Fruit fly (Drosophila melanogaster) whole organism, embryonic: ENCODE results near the gene CG44405.

Experiments
- Blimp-1 ChIP-seq: fragments of 200-800 bp; sonication (Bioruptor generic); optimal IDR thresholded peaks from 3 replicates; lab custom pipeline; 2018; ENCODE audit warnings: missing biosample characterization, missing genetic modification characterization, mild to moderate bottlenecking, moderate library complexity, missing genetic modification reagents
- C15 ChIP-seq: fragments of 200-800 bp; sonication (Bioruptor generic); IDR thresholded peaks from 3 replicates; pipeline ENCODE4 v1.3.6; 2022; ENCODE audit warnings: missing biosample characterization, missing genetic modification characterization
- CG10431 ChIP-seq: fragments of 200-800 bp; sonication (Bioruptor generic); optimal IDR thresholded peaks from 3 replicates; lab custom pipeline; 2018; ENCODE audit warnings: missing biosample characterization, mild to moderate bottlenecking, missing genetic modification characterization
- CG10979 ChIP-seq: fragments of 200-800 bp; sonication (Bioruptor generic); optimal IDR thresholded peaks from 2 replicates; lab custom pipeline; 2018; ENCODE audit warnings: missing biosample characterization, mild to moderate bottlenecking, missing genetic modification characterization, moderate library complexity
- CG12236 ChIP-seq: fragments of 200-800 bp; sonication (Bioruptor generic); optimal IDR thresholded peaks from 2 replicates; lab custom pipeline; 2016; ENCODE audit warnings: missing biosample characterization, missing genetic modification characterization
- CG15696 ChIP-seq: fragments of 200-800 bp; sonication (Bioruptor generic); optimal IDR thresholded peaks from 2 replicates; lab custom pipeline; 2019; ENCODE audit warnings: missing biosample characterization, mild to moderate bottlenecking, missing genetic modification characterization, moderate library complexity
- CG1602 ChIP-seq: fragments of 200-800 bp; sonication (Bioruptor generic); optimal IDR thresholded peaks from 3 replicates; lab custom pipeline; 2016; ENCODE audit warnings: missing biosample characterization, missing genetic modification characterization
- CG1647 ChIP-seq: fragments of 200-800 bp; sonication (Bioruptor generic); optimal IDR thresholded peaks from 3 replicates; lab custom pipeline; 2016; ENCODE audit warnings: missing biosample characterization, missing genetic modification characterization
- CG18011 ChIP-seq: fragments of 200-800 bp; sonication (Bioruptor generic); optimal IDR thresholded peaks from 2 replicates; lab custom pipeline; 2017; ENCODE audit warnings: missing biosample characterization, missing genetic modification characterization, mild to moderate bottlenecking, moderate library complexity, missing genotype
- CG18262 ChIP-seq: fragments of 200-800 bp; optimal IDR thresholded peaks from 3 replicates; lab custom pipeline; 2019; ENCODE audit warnings: missing biosample characterization, mild to moderate bottlenecking, missing genetic modification characterization, moderate library complexity
- CG30431 ChIP-seq: fragments of 200-800 bp; sonication (Bioruptor generic); optimal IDR thresholded peaks from 2 replicates; lab custom pipeline; 2017; ENCODE audit warnings: missing biosample characterization, missing genetic modification characterization
- CG31441 ChIP-seq: fragments of 200-800 bp; sonication (Bioruptor generic); IDR thresholded peaks from 2 replicates; pipeline ENCODE4 v1.3.6; 2022; ENCODE audit warnings: missing biosample characterization, missing genetic modification characterization
- CG32767 ChIP-seq: fragments of 200-800 bp; sonication (Bioruptor generic); IDR thresholded peaks from 2 replicates; pipeline ENCODE4 v1.3.6; 2022; ENCODE audit warnings: missing biosample characterization, missing genetic modification characterization
- CG3847 ChIP-seq: fragments of 200-800 bp; sonication (Bioruptor generic); IDR thresholded peaks from 2 replicates; pipeline ENCODE4 v1.3.6; 2022; ENCODE audit warnings: missing biosample characterization, missing genetic modification characterization
- CG3995 ChIP-seq: fragments of 200-800 bp; sonication (Bioruptor generic); optimal IDR thresholded peaks from 3 replicates; lab custom pipeline; 2016; ENCODE audit warnings: missing biosample characterization, missing genetic modification characterization
- CG4707 ChIP-seq: fragments of 200-800 bp; sonication (Bioruptor generic); optimal IDR thresholded peaks from 2 replicates; lab custom pipeline; 2018; ENCODE audit warnings: missing biosample characterization, mild to moderate bottlenecking, missing genetic modification characterization, moderate library complexity
- CG6689 ChIP-seq: fragments of 200-800 bp; sonication (Bioruptor generic); IDR thresholded peaks from 2 replicates; pipeline ENCODE4 v1.3.6; 2022; ENCODE audit warnings: missing biosample characterization, missing genetic modification characterization
- CG6813 ChIP-seq: fragments of 200-800 bp; sonication (Bioruptor generic); optimal IDR thresholded peaks from 2 replicates; lab custom pipeline; 2017; ENCODE audit warnings: missing biosample characterization, missing genetic modification characterization, mild to moderate bottlenecking, moderate library complexity, missing genetic modification reagents
- CG8281 ChIP-seq: fragments of 200-800 bp; sonication (Bioruptor generic); optimal IDR thresholded peaks from 2 replicates; lab custom pipeline; 2018; ENCODE audit warnings: missing biosample characterization, mild to moderate bottlenecking, missing genetic modification characterization, moderate library complexity
- CG8944 ChIP-seq: fragments of 200-800 bp; sonication (Bioruptor generic); optimal IDR thresholded peaks from 3 replicates; lab custom pipeline; 2016; ENCODE audit warnings: missing biosample characterization, missing genetic modification characterization
- CG9215 ChIP-seq: fragments of 200-800 bp; sonication (Bioruptor generic); IDR thresholded peaks from 2 replicates; pipeline ENCODE4 v1.3.6; 2022; ENCODE audit warnings: missing biosample characterization, missing genetic modification characterization
- CG9876 ChIP-seq: fragments of 200-800 bp; sonication (Bioruptor generic); optimal IDR thresholded peaks from 2 replicates; lab custom pipeline; 2016; ENCODE audit warnings: missing biosample characterization, missing genetic modification characterization
- Camta ChIP-seq: fragments of 200-800 bp; sonication (Bioruptor generic); optimal IDR thresholded peaks from 2 replicates; lab custom pipeline; 2016; ENCODE audit warnings: missing biosample characterization, missing genetic modification characterization
- Dll ChIP-seq: fragments of 200-800 bp; sonication (Bioruptor generic); IDR thresholded peaks from 4 replicates; pipeline ENCODE4 v1.3.6; 2022; ENCODE audit warnings: missing biosample characterization, missing genetic modification characterization; ENCODE audit not compliant: partially characterized antibody
- Dp ChIP-seq: fragments of 200-800 bp; sonication (Bioruptor generic); optimal IDR thresholded peaks from 2 replicates; lab custom pipeline; 2018; ENCODE audit warnings: missing biosample characterization, mild to moderate bottlenecking, missing genetic modification characterization, moderate library complexity
- H15 ChIP-seq: fragments of 200-800 bp; sonication (Bioruptor generic); IDR thresholded peaks from 3 replicates; pipeline ENCODE4 v1.3.6; 2022; ENCODE audit warnings: missing biosample characterization, missing genetic modification characterization
- HmgD ChIP-seq: fragments of 200-800 bp; sonication (Bioruptor generic); optimal IDR thresholded peaks from 3 replicates; lab custom pipeline; 2016; ENCODE audit warnings: missing biosample characterization, missing genetic modification characterization
- Hmr ChIP-seq: fragments of 200-800 bp; sonication (Bioruptor generic); optimal IDR thresholded peaks from 3 replicates; lab custom pipeline; 2017; ENCODE audit warnings: mild to moderate bottlenecking, missing biosample characterization, missing genetic modification reagents, missing genetic modification characterization
- Hsf ChIP-seq: fragments of 200-800 bp; sonication (Bioruptor generic); optimal IDR thresholded peaks from 3 replicates; lab custom pipeline; 2016; ENCODE audit warnings: missing biosample characterization, missing genetic modification characterization
- Lim3 ChIP-seq: fragments of 200-800 bp; sonication (Bioruptor generic); IDR thresholded peaks from 2 replicates; pipeline ENCODE4 v1.3.6; 2022; ENCODE audit warnings: missing biosample characterization, missing genetic modification characterization
- Lpt ChIP-seq: fragments of >200 bp; optimal IDR thresholded peaks from 2 replicates; lab custom pipeline; 2018; ENCODE audit warnings: missing biosample characterization, missing genetic modification characterization
- MTF-1 ChIP-seq: fragments of 200-800 bp; sonication (Bioruptor generic); optimal IDR thresholded peaks from 2 replicates; lab custom pipeline; 2018; ENCODE audit warnings: missing biosample characterization, mild to moderate bottlenecking, missing genetic modification characterization, borderline replicate concordance
- Max ChIP-seq: fragments of 200-800 bp; sonication (Bioruptor generic); optimal IDR thresholded peaks from 2 replicates; lab custom pipeline; 2016; ENCODE audit warnings: missing biosample characterization, mild to moderate bottlenecking, missing genetic modification characterization
- Med ChIP-seq: fragments of 200-800 bp; sonication (Bioruptor generic); peaks from one replicate; lab custom pipeline; 2016; ENCODE audit warnings: missing biosample characterization, missing genetic modification characterization, mild to moderate bottlenecking, inconsistent platforms, moderate library complexity
- Mes4 ChIP-seq: fragments of 200-800 bp; sonication (Bioruptor generic); optimal IDR thresholded peaks from 2 replicates; lab custom pipeline; 2016; ENCODE audit warnings: missing biosample characterization, missing genetic modification characterization
- YL-1 ChIP-seq: fragments of 200-800 bp; sonication (Bioruptor generic); optimal IDR thresholded peaks from 3 replicates; lab custom pipeline; 2017; ENCODE audit warnings: missing biosample characterization, mild to moderate bottlenecking, missing genetic modification characterization
- al ChIP-seq: fragments of 200-800 bp; sonication (Bioruptor generic); IDR thresholded peaks from 2 replicates; pipeline ENCODE4 v1.3.6; 2022; ENCODE audit warnings: missing biosample characterization, missing genetic modification characterization
- croc ChIP-seq: fragments of 200-800 bp; sonication (Bioruptor generic); conservative IDR thresholded peaks from 3 replicates; pipeline ENCODE4 v1.3.6; 2022; ENCODE audit warnings: missing biosample characterization, missing genetic modification characterization
- dimm ChIP-seq: fragments of 200-800 bp; sonication (Bioruptor generic); IDR thresholded peaks from 2 replicates; pipeline ENCODE4 v1.3.6; 2022; ENCODE audit warnings: missing biosample characterization, missing genetic modification characterization
- exex ChIP-seq: fragments of 200-800 bp; sonication (Bioruptor generic); optimal IDR thresholded peaks from 4 replicates; lab custom pipeline; 2018; ENCODE audit warnings: missing biosample characterization, mild to moderate bottlenecking, missing genetic modification characterization, moderate library complexity
- eyg ChIP-seq: fragments of 200-800 bp; sonication (Bioruptor generic); optimal IDR thresholded peaks from 3 replicates; lab custom pipeline; 2016; ENCODE audit warnings: missing biosample characterization, missing genetic modification characterization
- ftz-f1 ChIP-seq: fragments of 200-800 bp; sonication (Bioruptor generic); optimal IDR thresholded peaks from 2 replicates; lab custom pipeline; 2016; ENCODE audit warnings: missing biosample characterization, missing genetic modification characterization
- gfzf ChIP-seq: fragments of 200-800 bp; sonication (Bioruptor generic); optimal IDR thresholded peaks from 2 replicates; lab custom pipeline; 2016; ENCODE audit warnings: missing biosample characterization, mild to moderate bottlenecking, missing genetic modification characterization, moderate library complexity
- jigr1 ChIP-seq: fragments of 200-800 bp; sonication (Bioruptor generic); IDR thresholded peaks from 3 replicates; pipeline ENCODE4 v1.3.6; 2022; ENCODE audit warnings: missing biosample characterization, missing genetic modification characterization
- ken ChIP-seq: fragments of 200-800 bp; sonication (Bioruptor generic); IDR thresholded peaks from 3 replicates; pipeline ENCODE4 v1.3.6; 2022; ENCODE audit warnings: missing biosample characterization, missing genetic modification characterization
- maf-S ChIP-seq: fragments of 200-800 bp; sonication (Bioruptor generic); optimal IDR thresholded peaks from 2 replicates; lab custom pipeline; 2016; ENCODE audit warnings: missing biosample characterization, missing genetic modification characterization
- nom ChIP-seq: fragments of 200-800 bp; sonication (Bioruptor generic); optimal IDR thresholded peaks from 2 replicates; lab custom pipeline; 2017; ENCODE audit warnings: missing biosample characterization, missing genetic modification characterization, mild to moderate bottlenecking, moderate library complexity, missing genetic modification reagents
- seq ChIP-seq: fragments of 200-800 bp; sonication (Bioruptor generic); IDR thresholded peaks from 2 replicates; pipeline ENCODE4 v1.3.6; 2022; ENCODE audit warnings: missing biosample characterization, missing genetic modification characterization
- sima ChIP-seq: fragments of 200-800 bp; sonication (Bioruptor generic); optimal IDR thresholded peaks from 2 replicates; lab custom pipeline; 2016; ENCODE audit warnings: missing biosample characterization, missing genetic modification characterization
- tap ChIP-seq: fragments of 200-800 bp; optimal IDR thresholded peaks from 3 replicates; lab custom pipeline; 2019; ENCODE audit warnings: missing biosample characterization, mild to moderate bottlenecking, missing genetic modification characterization, moderate library complexity
- trh ChIP-seq: fragments of 200-800 bp; sonication (Bioruptor generic); optimal IDR thresholded peaks from 2 replicates; lab custom pipeline; 2016; ENCODE audit warnings: missing biosample characterization, missing genetic modification characterization

Gene CG44405

dm6 chr2L:16350160-16350633 lies 8.1 kb upstream of the CG44405 start (continued):
- TF ChIP-seq CG3847 (GFP tag; lab: Robert Waterston, UW), result peak; percentile 90
- peak; percentile 40 for TF ChIP-seq CG9876 (GFP tag; lab: Kevin White, UChicago)
- peak; percentile 14 for TF ChIP-seq CG12236 (GFP tag; lab: Kevin White, UChicago)
- TF ChIP-seq sima (GFP tag; lab: Kevin White, UChicago), result no peak
- peak; percentile 79; the same call in 2 of the 3 replicates for TF ChIP-seq ken
- no peak for TF ChIP-seq tap (tag; lab: Kevin White, UChicago)
- no peak for TF ChIP-seq Med (GFP tag; lab: Kevin White, UChicago)
- TF ChIP-seq Max, result peak; percentile 63
- TF ChIP-seq gfzf (GFP tag; lab: Kevin White, UChicago), result peak; percentile 8
- TF ChIP-seq CG15696 (tag; lab: Kevin White, UChicago), result peak; percentile 59
- TF ChIP-seq dimm (GFP tag; lab: Robert Waterston, UW), result no peak
- peak; percentile 76 for TF ChIP-seq CG9215
- no peak for TF ChIP-seq C15 (GFP tag; lab: Robert Waterston, UW)
- TF ChIP-seq eyg (GFP tag; lab: Kevin White, UChicago), result peak; percentile 41
- peak; percentile 78 for TF ChIP-seq YL-1 (GFP tag; lab: Kevin White, UChicago)
- TF ChIP-seq Dp (GFP tag; lab: Kevin White, UChicago), result no peak
- TF ChIP-seq CG18262, result peak; percentile 64
- TF ChIP-seq nom, result no peak
- TF ChIP-seq CG6689 (GFP tag; lab: Robert Waterston, UW), result peak; percentile 79
- peak; percentile 23 for TF ChIP-seq exex
- peak; percentile 47; the same call in 1 of the 3 replicates for TF ChIP-seq jigr1 (GFP tag; lab: Robert Waterston, UW)
- peak; percentile 62; the same call in 1 of the 2 replicates for TF ChIP-seq Lim3 (GFP tag; lab: Robert Waterston, UW)
- peak; percentile 41 for TF ChIP-seq CG10979 (tag; lab: Kevin White, UChicago)
- peak; percentile 46 for TF ChIP-seq HmgD (GFP tag; lab: Kevin White, UChicago)
- peak; percentile 79 for TF ChIP-seq Hmr (GFP tag; lab: Kevin White, UChicago)
- peak; percentile 64; the same call in 1 of the 2 replicates for TF ChIP-seq al (GFP tag; lab: Robert Waterston, UW)
- TF ChIP-seq CG32767 (GFP tag; lab: Robert Waterston, UW), result no peak
- TF ChIP-seq CG10431 (GFP tag; lab: Kevin White, UChicago), result no peak
- peak; percentile 54 for TF ChIP-seq Hsf (GFP tag; lab: Kevin White, UChicago)
- no peak for TF ChIP-seq Lpt
- TF ChIP-seq ftz-f1 (GFP tag; lab: Kevin White, UChicago), result no peak
- peak; percentile 64 for TF ChIP-seq CG8944 (GFP tag; lab: Kevin White, UChicago)
- no peak for TF ChIP-seq Mes4 (GFP tag; lab: Kevin White, UChicago)
- TF ChIP-seq croc (GFP tag; lab: Robert Waterston, UW), result peak; percentile 53; the same call in 2 of the 3 replicates
- peak; percentile 57 for TF ChIP-seq maf-S (GFP tag; lab: Kevin White, UChicago)
- TF ChIP-seq Camta (GFP tag; lab: Kevin White, UChicago), result peak; percentile 8
- TF ChIP-seq CG18011 (GFP tag; lab: Kevin White, UChicago), result peak; percentile 12
- peak; percentile 56 for TF ChIP-seq CG6813 (GFP tag; lab: Kevin White, UChicago)
- peak; percentile 66 for TF ChIP-seq trh (GFP tag; lab: Kevin White, UChicago)
- TF ChIP-seq seq (GFP tag; lab: Robert Waterston, UW), result peak; percentile 80
- peak; percentile 70; the same call in 3 of the 4 replicates for TF ChIP-seq Dll
- peak; percentile 12 for TF ChIP-seq MTF-1
- peak; percentile 39 for TF ChIP-seq CG3995 (GFP tag; lab: Kevin White, UChicago)
- TF ChIP-seq CG8281 (tag; lab: Kevin White, UChicago), result peak; percentile 45
- peak; percentile 15 for TF ChIP-seq CG1647
- no peak for TF ChIP-seq CG31441 (GFP tag; lab: Robert Waterston, UW)
- peak; percentile 49 for TF ChIP-seq CG30431 (GFP tag; lab: Kevin White, UChicago)
- TF ChIP-seq Blimp-1 (GFP tag; lab: Kevin White, UChicago), result no peak
- TF ChIP-seq H15 (GFP tag; lab: Robert Waterston, UW), result peak; percentile 74
- no peak for TF ChIP-seq CG4707 (GFP tag; lab: Kevin White, UChicago)
- peak; percentile 65 for TF ChIP-seq CG1602
